Worm (Caenorhabditis elegans) whole organism, young adult: ENCODE results near the gene mip-2.
A peak's percentile ranks its signal among the peaks of the same experiment; 100 is the strongest.

Experiments used
- B0019.2 ChIP-seq: fragments of 200-800 bp; sonication (Bioruptor generic); conservative IDR thresholded peaks from 2 replicates; pipeline ENCODE4 v1.3.6; 2022; ENCODE audit warnings: missing genetic modification reagents, missing genetic modification characterization, missing compliant biosample characterization
- C06A6.2 ChIP-seq: fragments of 200-800 bp; sonication (Bioruptor generic); conservative IDR thresholded peaks from 2 replicates; pipeline ENCODE4 v1.3.6; 2022; ENCODE audit warnings: missing genetic modification characterization, missing compliant biosample characterization
- C17E4.6 ChIP-seq: fragments of 200-800 bp; sonication (Bioruptor generic); IDR thresholded peaks from 2 replicates; pipeline ENCODE4 v1.3.6; 2022; ENCODE audit warnings: missing genetic modification reagents, missing genetic modification characterization, missing compliant biosample characterization
- D2030.7 ChIP-seq: fragments of 200-800 bp; sonication (Bioruptor generic); IDR thresholded peaks from 2 replicates; pipeline ENCODE4 v1.3.6; 2022; ENCODE audit warnings: missing genetic modification reagents, missing genetic modification characterization, missing compliant biosample characterization
- F33H1.4 ChIP-seq: fragments of 200-800 bp; sonication (Bioruptor generic); IDR thresholded peaks from 2 replicates; pipeline ENCODE4 v1.3.6; 2022; ENCODE audit warnings: missing genetic modification reagents, missing genetic modification characterization, missing compliant biosample characterization
- F39B2.1 ChIP-seq: fragments of 200-800 bp; sonication (Bioruptor generic); IDR thresholded peaks from 2 replicates; pipeline ENCODE4 v1.3.6; 2022; ENCODE audit warnings: missing genetic modification reagents, missing genetic modification characterization, missing compliant biosample characterization
- F49E8.2 ChIP-seq: sonication (generic microtip); optimal IDR thresholded peaks from 3 replicates; lab custom pipeline; 2017; ENCODE audit warnings: missing genetic modification characterization, mild to moderate bottlenecking, missing compliant biosample characterization, antibody characterized with exemption, moderate library complexity; ENCODE audit not compliant: insufficient read depth
- F52B5.7 ChIP-seq: sonication (generic microtip); optimal IDR thresholded peaks from 2 replicates; lab custom pipeline; 2016; ENCODE audit warnings: mild to moderate bottlenecking, missing genetic modification characterization, missing compliant biosample characterization
- F55B11.4 ChIP-seq: sonication (generic microtip); optimal IDR thresholded peaks from 2 replicates; lab custom pipeline; 2016; ENCODE audit warnings: missing compliant biosample characterization, missing genetic modification characterization, borderline replicate concordance; ENCODE audit not compliant: insufficient read depth
- F57A8.1 ChIP-seq: fragments of 200-800 bp; sonication (Bioruptor generic); optimal IDR thresholded peaks from 2 replicates; lab custom pipeline; 2018; ENCODE audit warnings: mild to moderate bottlenecking, missing genetic modification characterization, moderate library complexity, missing compliant biosample characterization
- T26A5.8 ChIP-seq: sonication (generic microtip); optimal IDR thresholded peaks from 2 replicates; lab custom pipeline; 2016; ENCODE audit warnings: missing genetic modification characterization, missing compliant biosample characterization
- ZK185.1 ChIP-seq: sonication (generic microtip); optimal IDR thresholded peaks from 2 replicates; lab custom pipeline; 2016; ENCODE audit warnings: mild to moderate bottlenecking, missing genetic modification characterization, missing compliant biosample characterization; ENCODE audit not compliant: poor library complexity, severe bottlenecking
- aptf-3 ChIP-seq: fragments of 200-800 bp; sonication (Bioruptor generic); IDR thresholded peaks from 2 replicates; pipeline ENCODE4 v1.3.6; 2022; ENCODE audit warnings: missing genetic modification characterization, missing compliant biosample characterization
- cebp-1 ChIP-seq, 2 experiments: fragments of 200-800 bp in 1 of 2; sonication (Bioruptor generic) in 1 of 2; sonication (generic microtip) in 1 of 2; IDR thresholded peaks in 1 of 2; optimal IDR thresholded peaks in 1 of 2; 2 replicates each; pipeline versions ENCODE4 v1.3.6 to Lab custom; 2017 to 2022; ENCODE audit warnings: missing compliant biosample characterization in 2 of 2, missing genetic modification characterization in 2 of 2, mild to moderate bottlenecking in 1 of 2, missing genetic modification reagents in 1 of 2, moderate library complexity in 1 of 2
- dox-1 ChIP-seq: fragments of 200-800 bp; sonication (Bioruptor generic); IDR thresholded peaks from 2 replicates; pipeline ENCODE4 v1.3.6; 2022; ENCODE audit warnings: missing genetic modification reagents, missing genetic modification characterization, missing compliant biosample characterization
- dpff-1 ChIP-seq: sonication (generic microtip); optimal IDR thresholded peaks from 2 replicates; lab custom pipeline; 2017; ENCODE audit warnings: mild to moderate bottlenecking, missing genetic modification characterization, missing compliant biosample characterization
- efl-1 ChIP-seq: fragments of 150-350 bp; optimal IDR thresholded peaks from 2 replicates; lab custom pipeline; 2014; ENCODE audit warnings: missing biosample characterization, missing genetic modification reagents, missing genetic modification characterization
- ekl-4 ChIP-seq: fragments of 200-800 bp; sonication (Bioruptor generic); IDR thresholded peaks from 2 replicates; pipeline ENCODE4 v1.3.6; 2022; ENCODE audit warnings: missing genetic modification reagents, missing genetic modification characterization, missing compliant biosample characterization
- fkh-3 ChIP-seq: sonication (generic microtip); optimal IDR thresholded peaks from 2 replicates; lab custom pipeline; 2016; ENCODE audit warnings: mild to moderate bottlenecking, missing genetic modification characterization, missing compliant biosample characterization
- him-1 ChIP-seq: sonication (generic microtip); optimal IDR thresholded peaks from 2 replicates; lab custom pipeline; 2016; ENCODE audit warnings: missing genotype, missing genetic modification reagents, missing genetic modification characterization, missing compliant biosample characterization
- hlh-26 ChIP-seq: fragments of 200-800 bp; sonication (Bioruptor generic); conservative IDR thresholded peaks from 2 replicates; pipeline ENCODE4 v1.3.6; 2022; ENCODE audit warnings: missing genetic modification reagents, missing genetic modification characterization, missing compliant biosample characterization
- hmg-20 ChIP-seq: fragments of 200-800 bp; sonication (Bioruptor generic); IDR thresholded peaks from 2 replicates; pipeline ENCODE4 v1.3.6; 2022; ENCODE audit warnings: missing genetic modification reagents, missing genetic modification characterization, missing compliant biosample characterization
- hsf-1 ChIP-seq: fragments of 200-800 bp; sonication (Bioruptor generic); IDR thresholded peaks from 2 replicates; pipeline ENCODE4 v1.3.6; 2022; ENCODE audit warnings: missing genetic modification reagents, missing genetic modification characterization, missing compliant biosample characterization
- lag-1 ChIP-seq: fragments of 200-800 bp; sonication (Bioruptor generic); IDR thresholded peaks from 2 replicates; pipeline ENCODE4 v1.3.6; 2022; ENCODE audit warnings: missing genetic modification reagents, missing genetic modification characterization, missing compliant biosample characterization
- lin-54 ChIP-seq: fragments of 200-800 bp; sonication (Bioruptor generic); optimal IDR thresholded peaks from 2 replicates; lab custom pipeline; 2018; ENCODE audit warnings: mild to moderate bottlenecking, missing genetic modification characterization, missing compliant biosample characterization
- lsl-1 ChIP-seq: fragments of 200-800 bp; sonication (Bioruptor generic); optimal IDR thresholded peaks from 2 replicates; lab custom pipeline; 2018; ENCODE audit warnings: mild to moderate bottlenecking, missing genetic modification characterization, moderate library complexity, missing compliant biosample characterization
- madf-8 ChIP-seq: fragments of 200-800 bp; sonication (Bioruptor generic); conservative IDR thresholded peaks from 2 replicates; pipeline ENCODE4 v1.3.6; 2022; ENCODE audit warnings: missing genetic modification reagents, missing genetic modification characterization, missing compliant biosample characterization
- nfya-1 ChIP-seq: sonication (generic microtip); optimal IDR thresholded peaks from 2 replicates; lab custom pipeline; 2017; ENCODE audit warnings: antibody characterized with exemption, missing compliant biosample characterization, missing genetic modification characterization, borderline replicate concordance; ENCODE audit not compliant: insufficient read depth
- nhr-27 ChIP-seq: fragments of 200-800 bp; sonication (Bioruptor generic); optimal IDR thresholded peaks from 2 replicates; lab custom pipeline; 2018; ENCODE audit warnings: mild to moderate bottlenecking, missing genetic modification characterization, moderate library complexity, missing compliant biosample characterization
- nhr-80 ChIP-seq: sonication (generic microtip); optimal IDR thresholded peaks from 2 replicates; lab custom pipeline; 2016; ENCODE audit warnings: missing genetic modification characterization, missing compliant biosample characterization
- nhr-90 ChIP-seq: sonication (generic microtip); optimal IDR thresholded peaks from 2 replicates; lab custom pipeline; 2016; ENCODE audit warnings: missing genotype, mild to moderate bottlenecking, missing genetic modification characterization, missing compliant biosample characterization
- pha-4 ChIP-seq: fragments of 150-350 bp; sonication (generic microtip); optimal IDR thresholded peaks from 2 replicates; lab custom pipeline; 2014; ENCODE audit warnings: missing biosample characterization, missing genetic modification reagents, missing genetic modification characterization
- rec-8 ChIP-seq, 2 experiments: sonication (generic microtip); optimal IDR thresholded peaks; 2 replicates each; lab custom pipeline; 2016; ENCODE audit warnings: mild to moderate bottlenecking in 2 of 2, missing genetic modification characterization in 2 of 2, missing genetic modification reagents in 2 of 2, missing genotype in 2 of 2, missing biosample characterization in 1 of 2, missing compliant biosample characterization in 1 of 2, moderate library complexity in 1 of 2
- rpc-1 ChIP-seq, 2 experiments: fragments of 150-350 bp in 1 of 2; sonication (generic microtip) in 1 of 2; optimal IDR thresholded peaks; 2 replicates each; lab custom pipeline; 2014 to 2018; ENCODE audit warnings: missing biosample characterization in 1 of 2, missing genetic modification characterization in 1 of 2, missing genetic modification reagents in 1 of 2, missing genotype in 1 of 2
- sdz-38 ChIP-seq: sonication (generic microtip); optimal IDR thresholded peaks from 2 replicates; lab custom pipeline; 2016; ENCODE audit warnings: missing genotype, missing genetic modification characterization, missing compliant biosample characterization
- sea-2 ChIP-seq: fragments of 200-800 bp; sonication (Bioruptor generic); IDR thresholded peaks from 2 replicates; pipeline ENCODE4 v1.3.6; 2022; ENCODE audit warnings: missing genetic modification characterization, missing compliant biosample characterization
- snpc-1.3 ChIP-seq: sonication (generic microtip); optimal IDR thresholded peaks from 2 replicates; lab custom pipeline; 2017; ENCODE audit warnings: missing genetic modification characterization, mild to moderate bottlenecking, missing compliant biosample characterization, antibody characterized with exemption, moderate library complexity, missing genotype, missing genetic modification reagents; ENCODE audit not compliant: insufficient read depth
- somi-1 ChIP-seq: fragments of 200-800 bp; sonication (Bioruptor generic); optimal IDR thresholded peaks from 2 replicates; lab custom pipeline; 2018; ENCODE audit warnings: mild to moderate bottlenecking, missing genetic modification characterization, missing compliant biosample characterization
- sptf-2 ChIP-seq: fragments of 200-800 bp; sonication (Bioruptor generic); optimal IDR thresholded peaks from 2 replicates; lab custom pipeline; 2018; ENCODE audit warnings: mild to moderate bottlenecking, missing genetic modification characterization, missing compliant biosample characterization

mip-2 gene

ce11 chrV:13715223-13715686 is 43.5 kb upstream of the mip-2 start, which contains the start of gene zipt-9 (continued):
- no peak for TF ChIP-seq F52B5.7
- peak; percentile 57 for TF ChIP-seq lsl-1
- TF ChIP-seq cebp-1 (GFP tag; IDR thresholded peaks at IDR 0.05; lab: Robert Waterston, UW), result no peak
- no peak for TF ChIP-seq cebp-1 (tag; optimal IDR thresholded peaks at IDR 0.05; lab: Kevin White, UChicago)
- peak in 1 of 2 experiments; percentile 24 for TF ChIP-seq rec-8 (tag; optimal IDR thresholded peaks at IDR 0.05; lab: Kevin White, UChicago)
- TF ChIP-seq madf-8 (GFP tag; lab: Robert Waterston, UW), result peak; percentile 22; the same call in 1 of the 2 replicates
- TF ChIP-seq F57A8.1 (GFP tag; lab: Kevin White, UChicago), result no peak
- TF ChIP-seq F33H1.4, result peak; percentile 15; the same call in 1 of the 2 replicates
- no peak for TF ChIP-seq sea-2 (GFP tag; lab: Robert Waterston, UW)
- peak; percentile 27 for TF ChIP-seq efl-1 (GFP tag; lab: Kevin White, UChicago)
- TF ChIP-seq lin-54 (GFP tag; lab: Kevin White, UChicago), result peak; percentile 58

- TF ChIP-seq C17E4.6 (GFP tag; lab: Robert Waterston, UW), result no peak
- no peak for TF ChIP-seq lsl-1
- TF ChIP-seq him-1 (tag; lab: Kevin White, UChicago), result no peak
- no peak for TF ChIP-seq B0019.2 (GFP tag; lab: Robert Waterston, UW)
- TF ChIP-seq F39B2.1, result no peak
- no peak for TF ChIP-seq ZK185.1 (tag; lab: Kevin White, UChicago)
- TF ChIP-seq dpff-1 (tag; lab: Kevin White, UChicago), result no peak
- no peak for TF ChIP-seq pha-4 (tag; lab: Kevin White, UChicago)
- TF ChIP-seq somi-1 (GFP tag; lab: Kevin White, UChicago), result no peak
- no peak for TF ChIP-seq F49E8.2 (tag; lab: Kevin White, UChicago)
- no peak for TF ChIP-seq hsf-1
- TF ChIP-seq D2030.7 (GFP tag; lab: Robert Waterston, UW), result no peak
- no peak for TF ChIP-seq nfya-1 (tag; lab: Kevin White, UChicago)
- TF ChIP-seq hmg-20 (GFP tag; lab: Robert Waterston, UW), result no peak
- TF ChIP-seq T26A5.8 (tag; lab: Kevin White, UChicago), result no peak
- TF ChIP-seq lag-1, result no peak
Observed at ce11 chrV:13711060-13711459, 39.3 kb upstream of the mip-2 start, which contains the start of gene srx-96. srx-96 (plus strand) TSS chrV:13711360.

- no peak for TF ChIP-seq rpc-1 (optimal IDR thresholded peaks at IDR 0.05; lab: Kevin White, UChicago)
- no peak for TF ChIP-seq rpc-1 (tag; optimal IDR thresholded peaks at IDR 0.05; lab: Kevin White, UChicago)
- no peak for TF ChIP-seq C06A6.2
- TF ChIP-seq fkh-3 (tag; lab: Kevin White, UChicago), result no peak
- no peak for TF ChIP-seq efl-1 (GFP tag; lab: Kevin White, UChicago)
- TF ChIP-seq nhr-90, result no peak
- TF ChIP-seq sptf-2, result no peak
- no peak for TF ChIP-seq nhr-27 (tag; lab: Kevin White, UChicago)
- TF ChIP-seq sdz-38 (tag; lab: Kevin White, UChicago), result no peak
- no peak for TF ChIP-seq F55B11.4 (tag; lab: Kevin White, UChicago)
- TF ChIP-seq snpc-1.3, result no peak
- no peak for TF ChIP-seq hlh-26 (GFP tag; lab: Robert Waterston, UW)
- TF ChIP-seq ekl-4 (GFP tag; lab: Robert Waterston, UW), result no peak
- no peak for TF ChIP-seq dox-1 (GFP tag; lab: Robert Waterston, UW)
- TF ChIP-seq aptf-3, result no peak
- no peak for TF ChIP-seq pha-4 (tag; lab: Kevin White, UChicago)
- no peak for TF ChIP-seq nhr-80
Observed at ce11 chrV:13707295-13707694, 35.5 kb upstream of the mip-2 start, which contains the start of gene hlh-34. hlh-34 (minus strand) TSS chrV:13707395.
